Worm (Caenorhabditis elegans) whole organism, L3 larva: ENCODE results near the gene T22B7.4.

Experiments
- R02D3.7 ChIP-seq: fragments of 150-350 bp; optimal IDR thresholded peaks from 2 replicates; lab custom pipeline; 2014; ENCODE audit warnings: missing biosample characterization, missing genetic modification characterization
- aly-2 ChIP-seq: fragments of 150-350 bp; optimal IDR thresholded peaks from 2 replicates; lab custom pipeline; 2014; ENCODE audit warnings: missing biosample characterization, missing genetic modification characterization
- ama-1 ChIP-seq: fragments of 150-350 bp; optimal IDR thresholded peaks from 2 replicates; lab custom pipeline; 2018
- ceh-16 ChIP-seq: sonication (generic microtip); optimal IDR thresholded peaks from 2 replicates; lab custom pipeline; 2017; ENCODE audit warnings: missing biosample characterization, missing genetic modification characterization
- ceh-28 ChIP-seq: fragments of 150-350 bp; optimal IDR thresholded peaks from 2 replicates; lab custom pipeline; 2014; ENCODE audit warnings: missing biosample characterization, missing genetic modification reagents, missing genetic modification characterization
- egl-27 ChIP-seq: sonication (generic microtip); optimal IDR thresholded peaks from 4 replicates; lab custom pipeline; 2017; ENCODE audit warnings: missing biosample characterization, missing genetic modification reagents, missing genetic modification characterization
- egl-5 ChIP-seq: fragments of 150-350 bp; optimal IDR thresholded peaks from 2 replicates; lab custom pipeline; 2017; ENCODE audit warnings: missing biosample characterization, missing genetic modification reagents, missing genetic modification characterization, inconsistent platforms
- elt-1 ChIP-seq: fragments of 150-350 bp; optimal IDR thresholded peaks from 2 replicates; lab custom pipeline; 2014; ENCODE audit warnings: missing biosample characterization, missing genetic modification characterization
- elt-2 ChIP-seq: sonication (generic microtip); optimal IDR thresholded peaks from 2 replicates; lab custom pipeline; 2016; ENCODE audit warnings: missing genetic modification reagents, mild to moderate bottlenecking, missing genetic modification characterization, missing compliant biosample characterization
- elt-3 ChIP-seq, 3 experiments: fragments of 150-350 bp in 1 of 3; sonication (generic microtip) in 2 of 3; optimal IDR thresholded peaks; 2 replicates in 2 of 3; 4 replicates in 1 of 3; lab custom pipeline; 2014 to 2017; ENCODE audit warnings: missing biosample characterization in 3 of 3, missing genetic modification characterization in 3 of 3
- eor-1 ChIP-seq, 2 experiments: fragments of 150-350 bp; optimal IDR thresholded peaks; 2 replicates each; lab custom pipeline; 2014 to 2018; ENCODE audit warnings: missing biosample characterization in 2 of 2, missing genetic modification characterization in 2 of 2
- fkh-10 ChIP-seq: sonication (generic microtip); optimal IDR thresholded peaks from 2 replicates; lab custom pipeline; 2017; ENCODE audit warnings: missing biosample characterization, missing genetic modification reagents, missing genetic modification characterization
- fkh-2 ChIP-seq: fragments of 150-350 bp; optimal IDR thresholded peaks from 2 replicates; lab custom pipeline; 2014; ENCODE audit warnings: missing biosample characterization, missing genetic modification reagents, missing genetic modification characterization
- hmg-11 ChIP-seq: sonication (generic microtip); optimal IDR thresholded peaks from 2 replicates; lab custom pipeline; 2016; ENCODE audit warnings: missing genetic modification characterization, missing compliant biosample characterization
- jun-1 ChIP-seq: fragments of 150-350 bp; optimal IDR thresholded peaks from 2 replicates; lab custom pipeline; 2014; ENCODE audit warnings: missing biosample characterization, missing genetic modification reagents, missing genetic modification characterization
- lin-15B ChIP-seq: fragments of 150-350 bp; optimal IDR thresholded peaks from 2 replicates; lab custom pipeline; 2014; ENCODE audit warnings: missing biosample characterization, missing genetic modification characterization
- mdl-1 ChIP-seq: fragments of 150-350 bp; optimal IDR thresholded peaks from 2 replicates; lab custom pipeline; 2014; ENCODE audit warnings: missing biosample characterization, missing genetic modification characterization
- nhr-12 ChIP-seq: fragments of 150-350 bp; optimal IDR thresholded peaks from 2 replicates; lab custom pipeline; 2014; ENCODE audit warnings: missing biosample characterization, missing genetic modification characterization
- nhr-23 ChIP-seq: fragments of 150-350 bp; optimal IDR thresholded peaks from 2 replicates; lab custom pipeline; 2014; ENCODE audit warnings: missing biosample characterization, missing genetic modification reagents, missing genetic modification characterization
- nhr-25 ChIP-seq: sonication (generic microtip); optimal IDR thresholded peaks from 2 replicates; lab custom pipeline; 2017; ENCODE audit warnings: missing biosample characterization, missing genetic modification characterization
- nhr-28 ChIP-seq: fragments of 150-350 bp; optimal IDR thresholded peaks from 2 replicates; lab custom pipeline; 2014; ENCODE audit warnings: missing biosample characterization, missing genetic modification characterization
- nhr-43 ChIP-seq: sonication (generic microtip); optimal IDR thresholded peaks from 2 replicates; lab custom pipeline; 2016; ENCODE audit warnings: mild to moderate bottlenecking, missing genetic modification characterization, missing compliant biosample characterization; ENCODE audit not compliant: poor library complexity, severe bottlenecking
- nhr-76 ChIP-seq: fragments of 150-350 bp; sonication (generic microtip); optimal IDR thresholded peaks from 5 replicates; lab custom pipeline; 2014; ENCODE audit warnings: missing biosample characterization, missing genetic modification characterization
- nhr-77 ChIP-seq: fragments of 150-350 bp; optimal IDR thresholded peaks from 2 replicates; lab custom pipeline; 2014; ENCODE audit warnings: missing biosample characterization, missing genetic modification characterization
- pha-4 ChIP-seq: fragments of 150-350 bp; optimal IDR thresholded peaks from 2 replicates; lab custom pipeline; 2014; ENCODE audit warnings: missing biosample characterization, missing genetic modification reagents, missing genetic modification characterization
- pqm-1 ChIP-seq: fragments of 150-350 bp; optimal IDR thresholded peaks from 2 replicates; lab custom pipeline; 2017; ENCODE audit warnings: missing biosample characterization, missing genetic modification characterization, inconsistent platforms
- unc-62 ChIP-seq: fragments of 150-350 bp; sonication (generic microtip); optimal IDR thresholded peaks from 4 replicates; lab custom pipeline; 2014; ENCODE audit warnings: missing biosample characterization, missing genetic modification reagents, missing genetic modification characterization
- zag-1 ChIP-seq: fragments of 150-350 bp; optimal IDR thresholded peaks from 2 replicates; lab custom pipeline; 2014; ENCODE audit warnings: missing biosample characterization, missing genetic modification characterization

The T22B7.4 gene

ce11 chrX:5680125-5680524 is 38.9 kb upstream of the T22B7.4 start, which contains the start of gene set-19:
Gene set-19, minus strand, starts transcription at chrX:5680225.
- TF ChIP-seq elt-2 (tag; lab: Kevin White, UChicago) (no peak), hmg-11 (tag; lab: Kevin White, UChicago) (no peak), aly-2 (tag; lab: Kevin White, UChicago) (no peak), pqm-1 (no peak), nhr-23 (tag; lab: Kevin White, UChicago) (no peak), nhr-25 (tag; lab: Kevin White, UChicago) (no peak), mdl-1 (tag; lab: Kevin White, UChicago) (no peak), egl-5 (tag; lab: Kevin White, UChicago) (no peak), ceh-16 (tag; lab: Kevin White, UChicago) (no peak), lin-15B (tag; lab: Kevin White, UChicago) (no peak)

- TF ChIP-seq elt-2 (tag; lab: Kevin White, UChicago), result no peak
- no peak for TF ChIP-seq unc-62 (GFP tag; lab: Kevin White, UChicago)
- no peak for TF ChIP-seq fkh-2 (tag; lab: Kevin White, UChicago)
- TF ChIP-seq elt-1 (tag; lab: Kevin White, UChicago), result no peak
- TF ChIP-seq nhr-77 (tag; lab: Kevin White, UChicago), result no peak
- TF ChIP-seq nhr-12 (tag; lab: Kevin White, UChicago), result no peak
- TF ChIP-seq nhr-76 (tag; lab: Kevin White, UChicago), result no peak
- no peak for TF ChIP-seq ama-1
- TF ChIP-seq pha-4 (tag; lab: Kevin White, UChicago), result no peak
These were observed 31.4 kb upstream of the T22B7.4 start for ce11 chrX:5672615-5673014.

ce11 chrX:5670829-5671228 is 29.6 kb upstream of the T22B7.4 start:
- peak; percentile 56 for TF ChIP-seq elt-2 (tag; lab: Kevin White, UChicago)
- TF ChIP-seq pqm-1, result peak; percentile 37
- no peak for TF ChIP-seq nhr-12 (tag; lab: Kevin White, UChicago)
- TF ChIP-seq, all 47 proteins: peak for 2

ce11 chrX:5669733-5670132 is 28.5 kb upstream of the T22B7.4 start:
- TF ChIP-seq eor-1 (tag; optimal IDR thresholded peaks at IDR 0.05; lab: Kevin White, UChicago) (no peak), fkh-2 (tag; lab: Kevin White, UChicago) (no peak), elt-2 (tag; lab: Kevin White, UChicago) (peak; percentile 82), pqm-1 (peak; percentile 45), pha-4 (tag; lab: Kevin White, UChicago) (peak; percentile 41), jun-1 (tag; lab: Kevin White, UChicago) (peak; percentile 17)

- no peak for TF ChIP-seq nhr-25 (tag; lab: Kevin White, UChicago)
- TF ChIP-seq elt-3 (tag; optimal IDR thresholded peaks at IDR 0.05; lab: Kevin White, UChicago), result no peak
- no peak for TF ChIP-seq nhr-28 (tag; lab: Kevin White, UChicago)
- no peak for TF ChIP-seq eor-1 (tag; optimal IDR thresholded peaks at IDR 0.05; lab: Kevin White, UChicago)
- no peak for TF ChIP-seq nhr-76 (tag; lab: Kevin White, UChicago)
- no peak for TF ChIP-seq fkh-10 (GFP tag; lab: Kevin White, UChicago)
These were observed 22.3 kb upstream of the T22B7.4 start, which contains the start of gene egl-13 for ce11 chrX:5663537-5663936. Gene egl-13, plus strand, starts transcription at chrX:5663837.

- TF ChIP-seq egl-27 (tag; lab: Kevin White, UChicago), result no peak
- TF ChIP-seq R02D3.7 (tag; lab: Kevin White, UChicago), result no peak
- peak; percentile 70 for TF ChIP-seq nhr-25 (tag; lab: Kevin White, UChicago)
- no peak for TF ChIP-seq zag-1 (tag; lab: Kevin White, UChicago)
- TF ChIP-seq, all 47 proteins: peak for 1
These were observed 20.0 kb upstream of the T22B7.4 start for ce11 chrX:5661179-5661578.

- peak; percentile 28 for TF ChIP-seq nhr-43
- TF ChIP-seq hmg-11 (tag; lab: Kevin White, UChicago), result no peak
- peak; percentile 83 for TF ChIP-seq nhr-25 (tag; lab: Kevin White, UChicago)
- TF ChIP-seq ceh-28 (tag; lab: Kevin White, UChicago), result no peak
These were observed 18.4 kb upstream of the T22B7.4 start, which contains the start of gene T22B7.22 for ce11 chrX:5659614-5660013. Gene T22B7.22, plus strand, starts transcription at chrX:5659967.
